Fruit fly (Drosophila melanogaster) whole organism, wandering third instar larva: Measurements from ENCODE around the gene Ace.

ENCODE experiments used
- CG32264 ChIP-seq: fragments of 200-800 bp; sonication (Bioruptor generic); optimal IDR thresholded peaks from 2 replicates; lab custom pipeline; 2016; ENCODE audit warnings: missing biosample characterization, missing genetic modification characterization
- CG9705 ChIP-seq: fragments of 200-800 bp; sonication (Bioruptor generic); optimal IDR thresholded peaks from 2 replicates; lab custom pipeline; 2018; ENCODE audit warnings: missing biosample characterization, mild to moderate bottlenecking, missing genetic modification characterization
- Dif ChIP-seq: fragments of 200-275, 200-300 bp; sonication (Bioruptor generic); optimal IDR thresholded peaks from 2 replicates; lab custom pipeline; 2018; ENCODE audit warnings: missing biosample characterization, missing genetic modification characterization; ENCODE audit not compliant: partially characterized antibody
- Myc ChIP-seq: fragments of >200 bp; optimal IDR thresholded peaks from 2 replicates; lab custom pipeline; 2017
- OdsH ChIP-seq: fragments of 200-800 bp; sonication (Bioruptor generic); optimal IDR thresholded peaks from 2 replicates; lab custom pipeline; 2016; ENCODE audit warnings: missing biosample characterization, mild to moderate bottlenecking, missing genetic modification characterization
- fru ChIP-seq: fragments of 200-800 bp; sonication (Bioruptor generic); optimal IDR thresholded peaks from 3 replicates; lab custom pipeline; 2016; ENCODE audit warnings: missing biosample characterization, mild to moderate bottlenecking, missing genetic modification characterization
- h ChIP-seq: fragments of 200-800 bp; sonication (Bioruptor generic); optimal IDR thresholded peaks from 3 replicates; lab custom pipeline; 2016; ENCODE audit warnings: missing biosample characterization, mild to moderate bottlenecking, missing genetic modification characterization

DNA sequence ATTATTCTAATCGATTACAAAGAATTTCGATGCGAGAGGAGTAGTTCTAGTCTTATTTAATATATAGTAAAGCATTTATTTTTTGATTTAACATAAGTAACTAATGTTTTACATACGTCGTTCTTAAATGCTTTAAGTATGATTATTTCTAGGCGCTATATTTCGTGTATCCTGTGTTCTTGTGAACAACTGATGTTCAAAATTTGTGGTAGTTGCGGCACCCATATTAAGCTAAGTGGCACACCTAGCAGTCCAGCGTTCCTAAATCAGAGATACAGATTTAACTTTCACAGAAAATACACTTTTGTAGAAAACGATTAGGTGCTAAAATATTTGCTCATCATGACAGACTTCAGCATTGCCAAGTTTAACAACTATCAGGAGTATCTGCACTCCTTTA lies 78.3 kb downstream of the Ace start, which contains the start of gene CG8138:
- TF ChIP-seq OdsH (GFP tag; lab: Kevin White, UChicago) (no peak), fru (GFP tag; lab: Kevin White, UChicago) (no peak), h (GFP tag; lab: Kevin White, UChicago) (no peak), CG32264 (GFP tag; lab: Kevin White, UChicago) (no peak), CG9705 (GFP tag; lab: Kevin White, UChicago) (no peak), Myc (no peak), Dif (GFP tag; lab: Kevin White, UChicago) (no peak)
